Fruit fly (Drosophila melanogaster) whole organism, adult: Measurements from ENCODE around the gene sll.

Experiments
- CG11617 ChIP-seq: fragments of 200-800 bp; sonication (Bioruptor generic); optimal IDR thresholded peaks from 2 replicates; lab custom pipeline; 2017; ENCODE audit warnings: mild to moderate bottlenecking, missing biosample characterization, missing genetic modification reagents, missing genetic modification characterization
- CG12768 ChIP-seq: fragments of 200-800 bp; sonication (Bioruptor generic); optimal IDR thresholded peaks from 2 replicates; lab custom pipeline; 2017; ENCODE audit warnings: missing biosample characterization, missing genetic modification characterization, mild to moderate bottlenecking, moderate library complexity, missing genetic modification reagents
- CG14711 ChIP-seq: fragments of 200-800 bp; sonication (Bioruptor generic); optimal IDR thresholded peaks from 2 replicates; lab custom pipeline; 2018; ENCODE audit warnings: missing biosample characterization, mild to moderate bottlenecking, missing genetic modification characterization, moderate library complexity
- CG1620 ChIP-seq: fragments of 200-800 bp; sonication (Bioruptor generic); optimal IDR thresholded peaks from 2 replicates; lab custom pipeline; 2016; ENCODE audit warnings: missing biosample characterization, missing genetic modification characterization
- CG33017 ChIP-seq: fragments of 200-800 bp; sonication (Bioruptor generic); optimal IDR thresholded peaks from 2 replicates; lab custom pipeline; 2018; ENCODE audit warnings: missing biosample characterization, mild to moderate bottlenecking, missing genetic modification characterization, moderate library complexity
- CG5204 ChIP-seq: fragments of 200-800 bp; sonication (Bioruptor generic); optimal IDR thresholded peaks from 2 replicates; lab custom pipeline; 2016; ENCODE audit warnings: missing biosample characterization, missing genetic modification characterization
- CG7045 ChIP-seq: fragments of 200-800 bp; sonication (Bioruptor generic); optimal IDR thresholded peaks from 2 replicates; lab custom pipeline; 2017; ENCODE audit warnings: missing biosample characterization, mild to moderate bottlenecking, missing genetic modification characterization
- CG7101 ChIP-seq: fragments of 200-800 bp; sonication (Bioruptor generic); optimal IDR thresholded peaks from 2 replicates; lab custom pipeline; 2018; ENCODE audit warnings: missing biosample characterization, mild to moderate bottlenecking, missing genetic modification characterization, moderate library complexity
- Clk ChIP-seq: fragments of 200-800 bp; sonication (Bioruptor generic); optimal IDR thresholded peaks from 2 replicates; lab custom pipeline; 2017; ENCODE audit warnings: missing biosample characterization, missing genetic modification characterization
- Crg-1 ChIP-seq: fragments of 200-800 bp; sonication (Bioruptor generic); optimal IDR thresholded peaks from 2 replicates; lab custom pipeline; 2016; ENCODE audit warnings: missing biosample characterization, missing genetic modification characterization
- Hr96 ChIP-seq: fragments of 200-800 bp; sonication (Bioruptor generic); optimal IDR thresholded peaks from 2 replicates; lab custom pipeline; 2016; ENCODE audit warnings: missing biosample characterization, missing genetic modification characterization
- Mnt ChIP-seq: fragments of 200-800 bp; sonication (Bioruptor generic); optimal IDR thresholded peaks from 2 replicates; lab custom pipeline; 2016; ENCODE audit warnings: missing biosample characterization, mild to moderate bottlenecking, missing genetic modification characterization
- bab1 ChIP-seq: fragments of 200-800 bp; sonication (Bioruptor generic); optimal IDR thresholded peaks from 3 replicates; lab custom pipeline; 2019; ENCODE audit warnings: missing biosample characterization, mild to moderate bottlenecking, missing genetic modification characterization, moderate library complexity
- cic ChIP-seq: fragments of 200-800 bp; sonication (Bioruptor generic); optimal IDR thresholded peaks from 2 replicates; lab custom pipeline; 2017; ENCODE audit warnings: missing biosample characterization, mild to moderate bottlenecking, missing genetic modification characterization, moderate library complexity
- cnc ChIP-seq, 2 experiments: fragments of >200 bp; optimal IDR thresholded peaks; 2 replicates each; lab custom pipeline; 2017
- kay ChIP-seq: fragments of 200-800 bp; sonication (Bioruptor generic); peaks from one replicate; lab custom pipeline; 2016; ENCODE audit warnings: missing biosample characterization, missing genetic modification characterization, borderline replicate concordance
- ovo ChIP-seq: fragments of 200-800 bp; sonication (Bioruptor generic); optimal IDR thresholded peaks from 2 replicates; lab custom pipeline; 2016; ENCODE audit warnings: missing biosample characterization, missing genetic modification characterization
- pad ChIP-seq: fragments of 200-800 bp; sonication (Bioruptor generic); optimal IDR thresholded peaks from 3 replicates; lab custom pipeline; 2017; ENCODE audit warnings: missing biosample characterization, missing genetic modification characterization, mild to moderate bottlenecking, moderate library complexity, missing genetic modification reagents
- tj ChIP-seq: fragments of 200-800 bp; sonication (Bioruptor generic); optimal IDR thresholded peaks from 3 replicates; lab custom pipeline; 2017; ENCODE audit warnings: missing biosample characterization, mild to moderate bottlenecking, missing genetic modification characterization, moderate library complexity
- toe ChIP-seq: fragments of 200-800 bp; sonication (Bioruptor generic); optimal IDR thresholded peaks from 2 replicates; lab custom pipeline; 2016; ENCODE audit warnings: missing biosample characterization, missing genetic modification characterization

The sll gene

dm6 chr3R:17624968-17625367 is 19.1 kb downstream of the sll start, which contains the start of gene AttD:
TSS of gene AttD (plus strand) at chr3R:17625268.
- TF ChIP-seq cic (GFP tag; lab: Kevin White, UChicago) (no peak), Hr96 (GFP tag; lab: Kevin White, UChicago) (no peak), CG5204 (GFP tag; lab: Kevin White, UChicago) (no peak), bab1 (GFP tag; lab: Kevin White, UChicago) (no peak), kay (GFP tag; lab: Kevin White, UChicago) (no peak), CG14711 (no peak), Clk (GFP tag; lab: Kevin White, UChicago) (no peak)

DNA sequence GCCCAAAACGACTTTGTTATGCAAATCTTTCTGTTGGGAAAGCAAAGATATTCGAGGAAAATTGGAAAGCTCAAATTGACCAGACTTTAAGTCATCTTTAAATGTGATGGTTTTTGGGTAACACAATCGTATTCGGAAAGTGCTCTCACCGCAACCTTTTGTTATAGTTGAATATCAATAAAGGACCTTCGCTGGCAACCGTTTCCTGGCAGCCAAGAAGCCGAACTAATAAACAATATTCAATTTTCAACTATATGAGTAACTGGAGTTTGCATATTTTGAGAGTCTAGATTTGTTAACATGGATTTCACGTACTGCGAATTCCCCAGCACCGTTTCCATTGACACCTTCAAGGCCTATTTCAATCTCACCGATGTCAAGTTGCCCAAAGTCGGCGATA is 20.9 kb downstream of the sll start, which contains the start of gene CG14325:
TSS of gene CG14325 (plus strand) at position 301 of the 400 bp plus-strand sequence.
- TF ChIP-seq cnc (optimal IDR thresholded peaks at IDR 0.05; lab: Kevin White, UChicago) (no peak), CG33017 (tag; lab: Kevin White, UChicago) (no peak), toe (GFP tag; lab: Kevin White, UChicago) (no peak), Crg-1 (GFP tag; lab: Kevin White, UChicago) (no peak), tj (no peak), CG1620 (GFP tag; lab: Kevin White, UChicago) (no peak), CG7045 (no peak)

DNA sequence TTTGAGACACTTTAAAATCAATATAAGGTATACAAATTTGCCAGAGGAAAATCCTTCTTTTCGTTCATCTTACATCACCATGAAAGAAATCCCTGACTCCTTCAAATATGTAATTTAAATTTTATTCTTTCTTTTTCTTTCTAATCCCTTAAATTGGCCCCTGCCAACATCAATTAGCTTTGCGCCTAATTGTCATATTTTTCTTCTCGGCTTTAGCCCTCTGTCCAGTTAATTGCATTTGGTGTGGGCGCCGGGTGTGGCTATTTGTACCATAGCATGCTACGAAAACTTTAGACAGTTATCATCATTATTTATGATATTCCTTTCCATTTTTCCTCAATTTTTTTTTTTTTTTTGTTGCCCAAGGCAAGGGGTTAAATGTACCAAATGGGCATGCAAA is 24.5 kb downstream of the sll start, which contains the start of gene CG43175:
TSS of gene CG43175 (plus strand) at position 301 of the 400 bp plus-strand sequence.
- TF ChIP-seq Mnt (GFP tag; lab: Kevin White, UChicago) (no peak), ovo (no peak), Clk (GFP tag; lab: Kevin White, UChicago) (no peak), CG33017 (tag; lab: Kevin White, UChicago) (no peak), CG7101 (no peak), CG5204 (GFP tag; lab: Kevin White, UChicago) (no peak), cnc (optimal IDR thresholded peaks at IDR 0.05; lab: Kevin White, UChicago) (no peak), Hr96 (GFP tag; lab: Kevin White, UChicago) (no peak), Crg-1 (GFP tag; lab: Kevin White, UChicago) (no peak), CG11617 (no peak), CG14711 (no peak), tj (no peak), CG12768 (no peak), bab1 (GFP tag; lab: Kevin White, UChicago) (no peak)

DNA sequence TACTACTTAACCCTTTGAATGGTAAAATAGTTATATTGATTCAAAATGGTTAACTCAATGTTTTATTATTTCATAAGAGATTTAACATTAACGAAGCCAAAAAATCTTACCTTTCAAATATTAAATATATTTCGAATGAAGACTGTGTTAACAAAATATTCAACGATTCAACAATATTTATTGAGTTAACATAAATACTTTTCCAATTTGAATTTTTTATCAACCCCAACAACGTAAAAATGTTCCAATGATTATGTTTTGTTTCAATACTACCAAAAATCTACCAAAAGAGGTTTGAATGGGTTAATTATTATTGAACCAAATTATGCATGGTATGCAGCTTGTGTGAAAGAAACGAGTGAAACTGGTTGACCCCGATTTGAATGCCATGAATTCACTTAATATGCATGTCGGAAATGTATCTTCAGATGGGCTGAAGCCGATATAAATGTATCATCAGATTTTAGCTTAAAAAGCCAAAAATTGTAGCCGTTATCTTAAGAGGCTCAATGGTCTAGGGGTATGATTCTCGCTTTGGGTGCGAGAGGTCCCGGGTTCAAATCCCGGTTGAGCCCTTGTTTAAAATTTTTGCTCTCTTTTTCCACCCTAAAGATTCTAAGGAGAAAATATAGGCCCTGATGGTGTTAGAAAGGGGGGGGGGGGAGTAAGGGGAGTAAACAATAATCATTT is 25.4 kb downstream of the sll start:
- no peak for TF ChIP-seq Mnt (GFP tag; lab: Kevin White, UChicago)
- no peak for TF ChIP-seq cic (GFP tag; lab: Kevin White, UChicago)
- no peak for TF ChIP-seq CG14711
- peak; percentile 40 for TF ChIP-seq bab1 (GFP tag; lab: Kevin White, UChicago)
- no peak for TF ChIP-seq CG12768
- TF ChIP-seq tj: peak; percentile 56
- TF ChIP-seq Clk (GFP tag; lab: Kevin White, UChicago): no peak

dm6 chr3R:17644019-17644418 is 38.1 kb downstream of the sll start:
- TF ChIP-seq ovo: no peak
- no peak for TF ChIP-seq CG33017 (tag; lab: Kevin White, UChicago)
- TF ChIP-seq CG11617: no peak
- TF ChIP-seq toe (GFP tag; lab: Kevin White, UChicago): no peak
- TF ChIP-seq CG7045: no peak
- TF ChIP-seq Clk (GFP tag; lab: Kevin White, UChicago): no peak
- no peak for TF ChIP-seq Mnt (GFP tag; lab: Kevin White, UChicago)
- no peak for TF ChIP-seq kay (GFP tag; lab: Kevin White, UChicago)
- TF ChIP-seq pad: no peak
- TF ChIP-seq cic (GFP tag; lab: Kevin White, UChicago): no peak
- no peak for TF ChIP-seq cnc (optimal IDR thresholded peaks at IDR 0.05; lab: Kevin White, UChicago)
- no peak for TF ChIP-seq CG14711
- no peak for TF ChIP-seq Hr96 (GFP tag; lab: Kevin White, UChicago)
- TF ChIP-seq CG1620 (GFP tag; lab: Kevin White, UChicago): no peak
- TF ChIP-seq CG7101: no peak
- TF ChIP-seq tj: no peak
- TF ChIP-seq Crg-1 (GFP tag; lab: Kevin White, UChicago): no peak
- TF ChIP-seq CG12768: no peak
- TF ChIP-seq bab1 (GFP tag; lab: Kevin White, UChicago): no peak
- no peak for TF ChIP-seq CG5204 (GFP tag; lab: Kevin White, UChicago)

dm6 chr3R:17645239-17645638 is 39.3 kb downstream of the sll start:
- TF ChIP-seq Crg-1 (GFP tag; lab: Kevin White, UChicago): no peak
- TF ChIP-seq toe (GFP tag; lab: Kevin White, UChicago): no peak
- TF ChIP-seq kay (GFP tag; lab: Kevin White, UChicago): peak; percentile 82
- TF ChIP-seq Clk (GFP tag; lab: Kevin White, UChicago): no peak
- no peak for TF ChIP-seq Hr96 (GFP tag; lab: Kevin White, UChicago)
- TF ChIP-seq tj: peak; percentile 50
- no peak for TF ChIP-seq cnc (optimal IDR thresholded peaks at IDR 0.05; lab: Kevin White, UChicago)
- no peak for TF ChIP-seq Mnt (GFP tag; lab: Kevin White, UChicago)
- TF ChIP-seq CG14711: no peak
- TF ChIP-seq bab1 (GFP tag; lab: Kevin White, UChicago): peak; percentile 41
- TF ChIP-seq CG7045: no peak
- TF ChIP-seq ovo: no peak
